Fruit fly (Drosophila melanogaster): Measurements from ENCODE around the gene Pgant5.

The Pgant5 gene

DNA sequence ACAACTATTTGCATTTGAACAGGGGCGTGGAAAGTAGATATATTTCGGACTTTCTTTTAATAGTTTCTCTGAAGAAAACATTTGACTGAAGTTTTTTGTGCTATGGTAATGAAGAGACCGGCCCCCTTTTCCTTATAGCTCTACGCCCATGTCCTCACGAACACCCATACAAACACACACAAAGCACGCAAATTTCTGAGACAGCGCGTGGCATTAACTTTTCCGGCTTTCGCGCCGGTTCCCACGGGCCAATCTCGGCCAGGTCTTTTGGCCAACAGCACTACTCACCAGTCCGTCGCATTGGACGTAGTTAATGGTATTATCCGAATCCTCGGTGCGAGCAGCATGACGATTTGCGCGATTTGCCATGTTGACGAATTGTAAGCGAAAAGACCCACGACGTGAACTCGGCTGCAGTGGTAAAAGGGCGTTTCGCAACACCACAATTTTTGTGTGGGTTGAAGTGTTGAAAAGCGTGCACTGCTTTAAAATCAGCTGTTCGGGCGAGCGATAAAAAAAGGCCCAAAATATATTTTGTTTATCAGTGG, 41.0 kb downstream of the Pgant5 start, which contains the start of gene senju (continued):
- TF ChIP-seq B-H1 (GFP tag; IDR thresholded peaks at IDR 0.05) (peak; percentile 73), nerfin-1 (tag; optimal IDR thresholded peaks at IDR 0.05) (peak; percentile 71), CG2875 (GFP tag; optimal IDR thresholded peaks at IDR 0.05) (peak; percentile 80), E2f1 (GFP tag; IDR thresholded peaks at IDR 0.05) (peak; percentile 74), Lhr (GFP tag; optimal IDR thresholded peaks at IDR 0.05) (peak; percentile 63), Dip3 (GFP tag; optimal IDR thresholded peaks at IDR 0.05) (peak; percentile 63), CG3847 (GFP tag; IDR thresholded peaks at IDR 0.05) (peak; percentile 90), Oaz (GFP tag; IDR thresholded peaks at IDR 0.05) (0 out of 2 replicates have a peak, but pooled peaks have one; percentile 30), peb (GFP tag; IDR thresholded peaks at IDR 0.05) (no peak; the same call in 1 of the 2 replicates), gsb-n (tag; optimal IDR thresholded peaks at IDR 0.05) (peak; percentile 69), HLH3B (GFP tag; IDR thresholded peaks at IDR 0.05) (peak; percentile 78), Hr39 (optimal IDR thresholded peaks at IDR 0.05) (peak; percentile 62), C15 (GFP tag; IDR thresholded peaks at IDR 0.05) (peak; percentile 64; the same call in 1 of the 3 replicates), gfzf (GFP tag; optimal IDR thresholded peaks at IDR 0.05) (peak; percentile 44), vfl (GFP tag; optimal IDR thresholded peaks at IDR 0.05) (peak; percentile 82), Scr (GFP tag; IDR thresholded peaks at IDR 0.05; ENCODE audit: partially characterized antibody) (peak; percentile 54), grn (GFP tag; optimal IDR thresholded peaks at IDR 0.05) (peak; percentile 48), CG11456 (GFP tag; IDR thresholded peaks at IDR 0.05) (peak; percentile 90), CG17802 (tag; optimal IDR thresholded peaks at IDR 0.05) (no peak), Med (GFP tag) (peak; percentile 98), ato (GFP tag; IDR thresholded peaks at IDR 0.05; ENCODE audit: partially characterized antibody) (peak; percentile 66), az2 (GFP tag; optimal IDR thresholded peaks at IDR 0.05) (peak; percentile 88), CG14050 (GFP tag; IDR thresholded peaks at IDR 0.05) (peak; percentile 65), tna (GFP tag; IDR thresholded peaks at IDR 0.05; ENCODE audit: partially characterized antibody) (no peak), schlank (tag; optimal IDR thresholded peaks at IDR 0.05) (peak; percentile 76), ewg (GFP tag; optimal IDR thresholded peaks at IDR 0.05) (peak; percentile 63), ac (GFP tag; optimal IDR thresholded peaks at IDR 0.05) (peak; percentile 15), CG12942 (GFP tag; optimal IDR thresholded peaks at IDR 0.05) (peak; percentile 84), CG12299 (tag; optimal IDR thresholded peaks at IDR 0.05) (peak; percentile 50), CG12391 (tag; optimal IDR thresholded peaks at IDR 0.05) (peak; percentile 83), corto (GFP tag; optimal IDR thresholded peaks at IDR 0.05) (peak; percentile 54), mam (GFP tag; optimal IDR thresholded peaks at IDR 0.05) (peak; percentile 86), Side (GFP tag; optimal IDR thresholded peaks at IDR 0.05) (peak; percentile 91), CG17568 (GFP tag; optimal IDR thresholded peaks at IDR 0.05) (peak; percentile 61), CG17829 (tag; optimal IDR thresholded peaks at IDR 0.05) (peak; percentile 63), CG9437 (GFP tag; optimal IDR thresholded peaks at IDR 0.05) (peak; percentile 70), CG4282 (GFP tag; optimal IDR thresholded peaks at IDR 0.05) (peak; percentile 60), CG6254 (GFP tag; optimal IDR thresholded peaks at IDR 0.05) (peak; percentile 75), CG2129 (GFP tag; IDR thresholded peaks at IDR 0.05; ENCODE audit: partially characterized antibody) (no peak), CG10462 (GFP tag; optimal IDR thresholded peaks at IDR 0.05) (peak; percentile 82), Mad (GFP tag; optimal IDR thresholded peaks at IDR 0.05) (peak; percentile 83), NK7.1 (GFP tag; optimal IDR thresholded peaks at IDR 0.05) (peak; percentile 81), da (GFP tag; optimal IDR thresholded peaks at IDR 0.05) (peak; percentile 22), Hmr (GFP tag; optimal IDR thresholded peaks at IDR 0.05) (peak; percentile 91), CG12155 (GFP tag; optimal IDR thresholded peaks at IDR 0.05) (peak; percentile 85), pho (GFP tag; optimal IDR thresholded peaks at IDR 0.05) (peak; percentile 86), CG6854 (GFP tag; optimal IDR thresholded peaks at IDR 0.05) (peak; percentile 75), CG2120 (GFP tag; optimal IDR thresholded peaks at IDR 0.05) (peak; percentile 96), CG10366 (GFP tag; IDR thresholded peaks at IDR 0.05) (peak; percentile 82), bcd (GFP tag; optimal IDR thresholded peaks at IDR 0.05) (peak; percentile 83)
